Worm (Caenorhabditis elegans) whole organism, mixed stage, embryonic: ENCODE results near the gene ZK809.1.

Source experiments
- bed-3 ChIP-seq: fragments of 200-800 bp; sonication (Bioruptor generic); optimal IDR thresholded peaks from 3 replicates; lab custom pipeline; 2018; ENCODE audit warnings: mild to moderate bottlenecking, missing genetic modification characterization, moderate library complexity, missing compliant biosample characterization
- blmp-1 ChIP-seq: fragments of 150-350 bp; optimal IDR thresholded peaks from 2 replicates; lab custom pipeline; 2014; ENCODE audit warnings: missing biosample characterization, missing genetic modification characterization
- ceh-39 ChIP-seq: fragments of 150-350 bp; optimal IDR thresholded peaks from 2 replicates; lab custom pipeline; 2014; ENCODE audit warnings: missing biosample characterization, missing genetic modification characterization
- ceh-43 ChIP-seq: fragments of 200-800 bp; sonication (Bioruptor generic); optimal IDR thresholded peaks from 2 replicates; lab custom pipeline; 2018; ENCODE audit warnings: mild to moderate bottlenecking, missing genetic modification characterization, moderate library complexity, missing compliant biosample characterization
- ceh-83 ChIP-seq: fragments of 200-800 bp; sonication (Bioruptor generic); optimal IDR thresholded peaks from 2 replicates; lab custom pipeline; 2018; ENCODE audit warnings: mild to moderate bottlenecking, missing genetic modification characterization, missing compliant biosample characterization
- ces-1 ChIP-seq: fragments of 150-350 bp; optimal IDR thresholded peaks from 2 replicates; lab custom pipeline; 2014; ENCODE audit warnings: missing biosample characterization, missing genetic modification reagents, missing genetic modification characterization
- cnd-1 ChIP-seq: fragments of 200-800 bp; sonication (Bioruptor generic); optimal IDR thresholded peaks from 2 replicates; lab custom pipeline; 2018; ENCODE audit warnings: mild to moderate bottlenecking, missing genetic modification characterization, missing compliant biosample characterization
- drap-1 ChIP-seq: fragments of 200-800 bp; sonication (Bioruptor generic); optimal IDR thresholded peaks from 3 replicates; lab custom pipeline; 2018; ENCODE audit warnings: mild to moderate bottlenecking, missing genetic modification characterization, missing compliant biosample characterization
- elt-1 ChIP-seq: sonication (generic microtip); optimal IDR thresholded peaks from 2 replicates; lab custom pipeline; 2017; ENCODE audit warnings: missing genetic modification characterization, mild to moderate bottlenecking, missing compliant biosample characterization, antibody characterized with exemption, moderate library complexity, borderline replicate concordance; ENCODE audit not compliant: insufficient read depth
- elt-3 ChIP-seq: fragments of 150-350 bp; optimal IDR thresholded peaks from 2 replicates; lab custom pipeline; 2014; ENCODE audit warnings: missing biosample characterization, missing genetic modification characterization
- flh-1 ChIP-seq: fragments of 200-800 bp; sonication (Bioruptor generic); optimal IDR thresholded peaks from 2 replicates; lab custom pipeline; 2018; ENCODE audit warnings: mild to moderate bottlenecking, missing genetic modification characterization, moderate library complexity, missing compliant biosample characterization
- ham-2 ChIP-seq: fragments of 200-800 bp; sonication (Bioruptor generic); optimal IDR thresholded peaks from 2 replicates; lab custom pipeline; 2018; ENCODE audit warnings: mild to moderate bottlenecking, missing genetic modification characterization, missing compliant biosample characterization
- hlh-1 ChIP-seq: fragments of 150-350 bp; optimal IDR thresholded peaks from 2 replicates; lab custom pipeline; 2014; ENCODE audit warnings: missing biosample characterization, missing genetic modification reagents, missing genetic modification characterization
- lin-32 ChIP-seq: fragments of 200-800 bp; sonication (Bioruptor generic); optimal IDR thresholded peaks from 2 replicates; lab custom pipeline; 2018; ENCODE audit warnings: mild to moderate bottlenecking, missing genetic modification characterization, missing compliant biosample characterization
- lsy-2 ChIP-seq: fragments of 150-350 bp; optimal IDR thresholded peaks from 2 replicates; lab custom pipeline; 2014; ENCODE audit warnings: missing biosample characterization, missing genetic modification characterization
- mab-5 ChIP-seq: fragments of 150-350 bp; optimal IDR thresholded peaks from 2 replicates; lab custom pipeline; 2014; ENCODE audit warnings: missing biosample characterization, missing genetic modification characterization
- mep-1 ChIP-seq: fragments of 150-350 bp; optimal IDR thresholded peaks from 2 replicates; lab custom pipeline; 2017; ENCODE audit warnings: missing biosample characterization, missing genetic modification reagents, missing genetic modification characterization, inconsistent platforms
- nhr-2 ChIP-seq: fragments of 150-350 bp; optimal IDR thresholded peaks from 2 replicates; lab custom pipeline; 2014; ENCODE audit warnings: missing biosample characterization, missing genetic modification characterization
- nhr-237 ChIP-seq: fragments of 150-350 bp; optimal IDR thresholded peaks from 2 replicates; lab custom pipeline; 2014; ENCODE audit warnings: missing biosample characterization, missing genetic modification characterization
- nhr-28 ChIP-seq: fragments of 150-350 bp; optimal IDR thresholded peaks from 2 replicates; lab custom pipeline; 2014; ENCODE audit warnings: missing biosample characterization, missing genetic modification characterization
- nhr-76 ChIP-seq: sonication (generic microtip); optimal IDR thresholded peaks from 2 replicates; lab custom pipeline; 2017; ENCODE audit warnings: missing biosample characterization, missing genetic modification characterization
- pha-4 ChIP-seq: fragments of 150-350 bp; optimal IDR thresholded peaks from 2 replicates; lab custom pipeline; 2018; ENCODE audit warnings: missing biosample characterization, missing genetic modification reagents, missing genetic modification characterization
- sem-2 ChIP-seq: fragments of 200-800 bp; sonication (Bioruptor generic); optimal IDR thresholded peaks from 2 replicates; lab custom pipeline; 2018; ENCODE audit warnings: mild to moderate bottlenecking, missing genetic modification characterization, missing compliant biosample characterization
- snpc-4 ChIP-seq: fragments of 150-350 bp; optimal IDR thresholded peaks from 2 replicates; lab custom pipeline; 2014; ENCODE audit warnings: missing biosample characterization, missing genetic modification characterization
- sptf-1 ChIP-seq: sonication (generic microtip); optimal IDR thresholded peaks from 2 replicates; lab custom pipeline; 2017; ENCODE audit warnings: mild to moderate bottlenecking, missing genetic modification characterization, moderate library complexity, missing compliant biosample characterization
- tbx-8 ChIP-seq: fragments of 200-800 bp; sonication (Bioruptor generic); optimal IDR thresholded peaks from 2 replicates; lab custom pipeline; 2018; ENCODE audit warnings: mild to moderate bottlenecking, missing genetic modification characterization, moderate library complexity, missing compliant biosample characterization
- unc-120 ChIP-seq: sonication (generic microtip); optimal IDR thresholded peaks from 2 replicates; lab custom pipeline; 2017; ENCODE audit warnings: missing genetic modification characterization, missing compliant biosample characterization; ENCODE audit not compliant: poor library complexity, severe bottlenecking
- unc-62 ChIP-seq: fragments of 150-350 bp; optimal IDR thresholded peaks from 2 replicates; lab custom pipeline; 2014; ENCODE audit warnings: missing biosample characterization, missing genetic modification reagents, missing genetic modification characterization
- zip-8 ChIP-seq: fragments of 150-350 bp; optimal IDR thresholded peaks from 2 replicates; lab custom pipeline; 2014; ENCODE audit warnings: missing biosample characterization, missing genetic modification characterization

The ZK809.1 gene

DNA sequence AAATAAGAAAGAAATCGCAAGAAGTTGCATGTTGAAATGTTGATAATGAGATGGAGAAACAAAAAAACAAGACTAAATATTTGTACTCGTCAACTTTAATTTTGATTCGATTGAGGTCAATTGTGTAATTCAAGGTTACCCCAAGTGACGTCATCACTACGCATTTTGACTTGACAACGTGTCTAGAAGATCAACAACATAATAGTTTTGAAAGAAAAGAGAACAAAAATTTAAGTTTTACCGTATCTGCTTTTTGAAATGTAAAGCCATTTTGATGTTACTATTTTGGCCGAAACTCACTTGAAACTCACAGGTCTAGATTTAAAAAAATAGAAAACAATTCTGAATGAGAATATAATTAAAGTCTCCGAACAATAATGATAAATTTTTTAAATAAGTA, 21.0 kb upstream of the ZK809.1 start, which contains the start of gene dsl-5:
TSS of gene dsl-5 (minus strand) at position 101 of the 400 bp plus-strand sequence.
- TF ChIP-seq nhr-76 (tag; lab: Kevin White, UChicago) (no peak), flh-1 (GFP tag; lab: Kevin White, UChicago) (no peak), pha-4 (tag; lab: Kevin White, UChicago) (no peak), ces-1 (GFP tag; lab: Kevin White, UChicago) (no peak), mab-5 (tag; lab: Kevin White, UChicago) (no peak), zip-8 (tag; lab: Kevin White, UChicago) (peak; percentile 15), nhr-28 (tag; lab: Kevin White, UChicago) (no peak), hlh-1 (tag; lab: Kevin White, UChicago) (no peak)
- TF ChIP-seq, all 35 proteins: peak for 1

DNA sequence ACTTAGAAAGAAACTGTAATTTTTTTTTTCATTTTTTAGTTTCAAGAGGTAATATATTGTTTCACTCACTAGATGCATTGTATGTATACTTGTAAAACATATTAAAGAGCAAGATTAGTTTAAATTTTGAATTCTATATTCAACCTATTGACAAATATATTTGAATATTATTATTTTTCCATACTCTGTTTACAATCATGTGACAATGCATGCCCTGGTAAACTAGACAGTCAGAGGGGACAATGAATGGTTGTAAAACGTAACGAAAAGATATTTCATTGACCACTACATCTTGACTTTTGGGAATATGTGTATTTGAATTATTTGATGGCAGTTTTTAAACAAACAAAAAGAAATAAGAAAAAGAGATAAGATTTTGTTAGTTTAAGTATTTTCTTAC, 19.6 kb upstream of the ZK809.1 start:
- TF ChIP-seq drap-1, result no peak
- no peak for TF ChIP-seq nhr-2 (tag; lab: Kevin White, UChicago)
- TF ChIP-seq unc-120 (tag; lab: Kevin White, UChicago), result no peak
- no peak for TF ChIP-seq pha-4 (tag; lab: Kevin White, UChicago)
- no peak for TF ChIP-seq elt-1 (tag; lab: Kevin White, UChicago)
- no peak for TF ChIP-seq ceh-39 (tag; lab: Kevin White, UChicago)
- TF ChIP-seq elt-3 (tag; lab: Kevin White, UChicago), result no peak
- TF ChIP-seq snpc-4, result no peak
- TF ChIP-seq tbx-8 (GFP tag; lab: Kevin White, UChicago), result no peak
- TF ChIP-seq sptf-1 (tag; lab: Kevin White, UChicago), result no peak
- no peak for TF ChIP-seq nhr-28 (tag; lab: Kevin White, UChicago)
- TF ChIP-seq ceh-83 (GFP tag; lab: Kevin White, UChicago), result no peak
- no peak for TF ChIP-seq cnd-1 (tag; lab: Kevin White, UChicago)
- no peak for TF ChIP-seq lsy-2
- TF ChIP-seq lin-32, result no peak
- no peak for TF ChIP-seq zip-8 (tag; lab: Kevin White, UChicago)
- TF ChIP-seq ham-2 (GFP tag; lab: Kevin White, UChicago), result no peak

DNA sequence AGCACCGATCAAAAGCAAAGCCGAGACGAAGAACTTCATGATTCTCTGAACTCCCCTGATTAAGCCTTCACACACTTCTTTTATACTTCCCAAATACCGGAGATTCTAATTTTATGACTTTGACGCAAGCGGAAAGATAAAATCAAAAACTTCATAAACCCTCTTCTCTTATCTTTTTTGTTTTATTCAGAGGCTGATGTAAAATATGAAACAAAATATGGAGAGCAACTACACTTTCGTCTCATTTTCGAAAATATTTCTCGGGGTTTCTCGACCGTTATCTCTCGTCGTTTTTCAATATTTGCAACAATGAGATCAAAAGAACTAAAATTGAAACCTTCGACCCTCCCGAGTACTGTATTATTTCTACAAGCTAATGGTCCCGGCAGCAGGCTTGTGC, 18.8 kb upstream of the ZK809.1 start, which contains the start of gene lys-4:
TSS of gene lys-4 (minus strand) at position 115 of the 400 bp plus-strand sequence.
- TF ChIP-seq bed-3 (GFP tag; lab: Kevin White, UChicago), result no peak
- TF ChIP-seq nhr-237 (tag; lab: Kevin White, UChicago), result no peak
- no peak for TF ChIP-seq nhr-2 (tag; lab: Kevin White, UChicago)
- TF ChIP-seq unc-62 (GFP tag; lab: Kevin White, UChicago), result no peak

DNA sequence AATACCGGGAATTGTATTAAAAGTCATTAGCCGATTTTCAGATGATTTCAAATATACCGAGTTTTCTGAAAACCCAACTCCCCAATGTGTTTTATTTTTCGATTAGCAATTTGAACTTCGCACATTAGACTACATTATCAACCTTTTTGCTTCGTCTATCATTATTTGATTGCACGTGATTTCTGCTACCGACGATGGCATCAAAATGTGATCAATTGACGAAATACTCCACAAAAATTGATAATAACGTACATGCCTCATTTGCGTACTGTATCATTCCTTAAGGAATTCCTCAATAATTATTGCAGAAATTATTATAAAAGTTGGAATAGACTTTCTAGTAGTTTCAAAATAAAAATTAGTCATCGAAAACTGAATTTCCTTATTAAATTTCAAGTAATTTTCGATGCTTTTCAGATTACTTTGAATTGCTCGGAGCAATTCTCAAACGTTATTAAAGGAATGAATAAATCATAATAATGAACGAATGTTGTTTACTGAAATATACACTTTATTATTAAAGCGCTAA, 18.1 kb upstream of the ZK809.1 start:
- TF ChIP-seq elt-3 (tag; lab: Kevin White, UChicago) (no peak), zip-8 (tag; lab: Kevin White, UChicago) (no peak), sptf-1 (tag; lab: Kevin White, UChicago) (no peak), blmp-1 (no peak), bed-3 (GFP tag; lab: Kevin White, UChicago) (no peak), ces-1 (GFP tag; lab: Kevin White, UChicago) (no peak), ceh-43 (GFP tag; lab: Kevin White, UChicago) (no peak), tbx-8 (GFP tag; lab: Kevin White, UChicago) (no peak), ceh-39 (tag; lab: Kevin White, UChicago) (no peak), nhr-28 (tag; lab: Kevin White, UChicago) (no peak), elt-1 (tag; lab: Kevin White, UChicago) (no peak), mep-1 (tag; lab: Kevin White, UChicago) (no peak), lin-32 (no peak), mab-5 (tag; lab: Kevin White, UChicago) (no peak), sem-2 (GFP tag; lab: Kevin White, UChicago) (no peak), unc-120 (tag; lab: Kevin White, UChicago) (no peak)
- TF ChIP-seq, all 35 proteins: peak for 0

DNA sequence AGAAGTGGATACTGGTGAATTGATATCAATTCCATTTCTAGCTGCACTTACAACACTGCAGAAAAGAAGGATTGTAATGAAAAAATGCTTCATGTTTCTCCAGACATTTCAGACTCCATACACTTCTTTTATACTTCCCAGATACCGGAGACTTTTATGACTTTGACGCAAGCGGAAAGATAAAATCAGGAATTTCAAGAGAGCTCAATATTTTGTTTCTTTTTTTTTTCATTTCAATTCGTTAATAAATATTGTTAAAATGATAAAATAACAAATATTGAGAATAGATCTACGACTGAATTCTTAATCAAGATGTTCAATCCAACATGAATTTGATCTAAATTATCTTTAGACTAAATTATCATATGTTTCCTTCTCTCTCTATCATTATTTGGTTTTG, 16.4 kb upstream of the ZK809.1 start, which contains the start of gene lys-5:
TSS of gene lys-5 (minus strand) at position 101 of the 400 bp plus-strand sequence.
- TF ChIP-seq elt-3 (tag; lab: Kevin White, UChicago), result no peak
- TF ChIP-seq flh-1 (GFP tag; lab: Kevin White, UChicago), result no peak
